Fruit fly (Drosophila melanogaster): Measurements from ENCODE around the gene CG7168.
A peak's percentile ranks its signal among the peaks of the same experiment; 100 is the strongest.

Gene CG7168

DNA sequence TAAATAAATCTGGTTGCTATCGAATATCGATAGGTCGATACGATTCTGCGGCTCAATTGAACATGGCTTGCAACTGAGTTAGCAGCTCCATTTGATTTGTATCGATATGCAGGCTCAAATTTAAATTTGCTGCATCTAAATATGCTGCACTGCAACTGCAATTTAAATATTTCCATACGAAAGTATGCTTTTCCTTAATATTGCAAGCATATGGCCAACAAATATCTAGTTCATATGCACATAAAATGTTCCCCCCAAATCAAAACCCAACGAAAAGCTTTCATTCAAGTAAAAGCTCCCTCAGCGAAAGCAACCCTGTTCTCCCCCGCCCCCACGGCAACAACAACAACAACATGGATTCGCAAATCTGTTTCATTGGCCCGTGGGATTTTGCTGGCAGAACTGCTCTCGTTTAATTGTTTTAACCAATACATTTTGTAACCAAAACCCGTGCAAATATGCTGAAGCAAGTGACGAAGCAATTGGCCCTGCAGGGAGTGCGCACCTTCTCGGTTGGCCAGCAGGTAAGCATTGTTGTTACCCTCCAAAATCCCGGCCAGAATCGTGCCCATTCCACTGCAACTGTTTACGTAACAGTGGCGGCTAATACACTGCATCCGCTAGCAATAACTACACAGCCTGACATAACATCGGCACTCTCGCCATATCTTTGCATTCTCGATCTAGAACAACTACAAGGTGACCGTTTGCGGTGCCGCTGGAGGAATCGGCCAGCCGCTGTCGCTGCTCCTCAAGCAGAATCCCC is at the start of gene CG7168, which contains the start of gene Mdh2:
Gene CG7168 (minus strand): TSS at position 40 of the 766 bp plus-strand sequence.
Gene Mdh2 (plus strand): TSS at position 354 of the 766 bp plus-strand sequence.
- TF ChIP-seq Sp1 (GFP tag; optimal IDR thresholded peaks at IDR 0.05) (peak; percentile 13), Dif (GFP tag; optimal IDR thresholded peaks at IDR 0.05; ENCODE audit: partially characterized antibody) (peak; percentile 4), fru (GFP tag; optimal IDR thresholded peaks at IDR 0.05) (no peak), pan (optimal IDR thresholded peaks at IDR 0.05) (no peak), Hnf4 (GFP tag; optimal IDR thresholded peaks at IDR 0.05) (peak; percentile 1), Myc (optimal IDR thresholded peaks at IDR 0.05) (no peak), h (GFP tag; optimal IDR thresholded peaks at IDR 0.05) (peak; percentile 34), foxo (GFP tag; optimal IDR thresholded peaks at IDR 0.05) (peak in 1 of 2 experiments; percentile 15), dsf (GFP tag; optimal IDR thresholded peaks at IDR 0.05; ENCODE audit: borderline replicate concordance) (peak; percentile 5), sage (GFP tag; optimal IDR thresholded peaks at IDR 0.05) (no peak), HLH106 (tag; optimal IDR thresholded peaks at IDR 0.05) (peak; percentile 10), Abd-B (GFP tag; optimal IDR thresholded peaks at IDR 0.05) (no peak), N (GFP tag; optimal IDR thresholded peaks at IDR 0.05) (no peak), Rel (GFP tag; optimal IDR thresholded peaks at IDR 0.05) (no peak), Rel (tag; optimal IDR thresholded peaks at IDR 0.05) (peak; percentile 95)

dm6 chr3R:18275113-18275782 is 49.4 kb upstream of the CG7168 start:
- no peak for TF ChIP-seq br (GFP tag; optimal IDR thresholded peaks at IDR 0.05)
- TF ChIP-seq sage (GFP tag; optimal IDR thresholded peaks at IDR 0.05): peak; percentile 30
- no peak for TF ChIP-seq Dfd (GFP tag; optimal IDR thresholded peaks at IDR 0.05)
- peak; percentile 79 to 92 for TF ChIP-seq dl (GFP tag; optimal IDR thresholded peaks at IDR 0.05; ENCODE audit: insufficient read depth in 1 of 2, partially characterized antibody in 2 of 2)
- TF ChIP-seq lola (GFP tag; optimal IDR thresholded peaks at IDR 0.05): no peak
- no peak for TF ChIP-seq Hnf4 (GFP tag; optimal IDR thresholded peaks at IDR 0.05)
- TF ChIP-seq woc (GFP tag; optimal IDR thresholded peaks at IDR 0.05): no peak
- TF ChIP-seq CG32264 (GFP tag; optimal IDR thresholded peaks at IDR 0.05): no peak
- no peak for TF ChIP-seq Hr78 (GFP tag; optimal IDR thresholded peaks at IDR 0.05)
- no peak for TF ChIP-seq Hr83 (GFP tag; optimal IDR thresholded peaks at IDR 0.05; ENCODE audit: poor library complexity, severe bottlenecking)
- TF ChIP-seq N (GFP tag; optimal IDR thresholded peaks at IDR 0.05): no peak
- TF ChIP-seq fru (GFP tag; optimal IDR thresholded peaks at IDR 0.05): no peak
- no peak for TF ChIP-seq brk (GFP tag; optimal IDR thresholded peaks at IDR 0.05)
- no peak for TF ChIP-seq OdsH (GFP tag; optimal IDR thresholded peaks at IDR 0.05)
- no peak for TF ChIP-seq dmrt93B (GFP tag; optimal IDR thresholded peaks at IDR 0.05)
- peak; percentile 19 for TF ChIP-seq HLH106 (tag; optimal IDR thresholded peaks at IDR 0.05)
- TF ChIP-seq Sp1 (GFP tag; optimal IDR thresholded peaks at IDR 0.05): no peak
- no peak for TF ChIP-seq Jra (GFP tag; optimal IDR thresholded peaks at IDR 0.05)
- TF ChIP-seq tai (GFP tag; optimal IDR thresholded peaks at IDR 0.05): no peak
- peak; percentile 35 for TF ChIP-seq Rel (GFP tag; optimal IDR thresholded peaks at IDR 0.05)
- TF ChIP-seq Rel (tag; optimal IDR thresholded peaks at IDR 0.05): peak; percentile 96
- TF ChIP-seq Vsx2 (GFP tag; optimal IDR thresholded peaks at IDR 0.05; ENCODE audit: partially characterized antibody): no peak
- no peak for TF ChIP-seq jim (GFP tag; optimal IDR thresholded peaks at IDR 0.05)
- TF ChIP-seq ey (GFP tag; optimal IDR thresholded peaks at IDR 0.05): no peak
- TF ChIP-seq rgr (GFP tag; optimal IDR thresholded peaks at IDR 0.05): peak; percentile 10
- no peak for TF ChIP-seq sv (GFP tag; optimal IDR thresholded peaks at IDR 0.05)
- peak; percentile 92 for TF ChIP-seq Dif (GFP tag; optimal IDR thresholded peaks at IDR 0.05; ENCODE audit: partially characterized antibody)
- TF ChIP-seq usp (GFP tag; optimal IDR thresholded peaks at IDR 0.05): no peak
- no peak for TF ChIP-seq pan (optimal IDR thresholded peaks at IDR 0.05)
- TF ChIP-seq CG9705 (GFP tag; optimal IDR thresholded peaks at IDR 0.05): no peak
- no peak for TF ChIP-seq Myc (optimal IDR thresholded peaks at IDR 0.05)
- no peak for TF ChIP-seq Mio (GFP tag; optimal IDR thresholded peaks at IDR 0.05)
- no peak for TF ChIP-seq dsf (GFP tag; optimal IDR thresholded peaks at IDR 0.05; ENCODE audit: borderline replicate concordance)
- no peak for TF ChIP-seq h (GFP tag; optimal IDR thresholded peaks at IDR 0.05)
- TF ChIP-seq GATAd (GFP tag; optimal IDR thresholded peaks at IDR 0.05): no peak
- no peak for TF ChIP-seq CrebA (GFP tag; optimal IDR thresholded peaks at IDR 0.05; ENCODE audit: borderline replicate concordance)
- TF ChIP-seq Abd-B (GFP tag; optimal IDR thresholded peaks at IDR 0.05): no peak
- peak in 1 of 2 experiments; percentile 42 for TF ChIP-seq foxo (GFP tag; optimal IDR thresholded peaks at IDR 0.05)
- TF ChIP-seq psq (GFP tag; optimal IDR thresholded peaks at IDR 0.05): peak; percentile 38

Data from whole organism, wandering third instar larva.